Worm (Caenorhabditis elegans) whole organism, L4 larva: ENCODE measurements around the gene Y46G5A.39.

ENCODE experiments used
- D1046.2 ChIP-seq: fragments of 200-800 bp; sonication (Bioruptor generic); IDR thresholded peaks from 2 replicates; pipeline ENCODE4 v1.3.6; 2022; ENCODE audit warnings: missing genetic modification characterization, missing compliant biosample characterization
- F26F4.8 ChIP-seq: fragments of 200-800 bp; sonication (Bioruptor generic); conservative IDR thresholded peaks from 2 replicates; pipeline ENCODE4 v1.3.6; 2022; ENCODE audit warnings: missing genetic modification characterization, missing compliant biosample characterization
- F49E8.2 ChIP-seq: sonication (generic microtip); optimal IDR thresholded peaks from 2 replicates; lab custom pipeline; 2016; ENCODE audit warnings: missing compliant biosample characterization, mild to moderate bottlenecking, missing genetic modification characterization, borderline replicate concordance
- T26A8.4 ChIP-seq: fragments of 200-800 bp; sonication (Bioruptor generic); IDR thresholded peaks from 2 replicates; pipeline ENCODE4 v1.3.6; 2022; ENCODE audit warnings: missing genetic modification characterization, missing compliant biosample characterization
- Y48G9A.11 ChIP-seq: fragments of 200-800 bp; sonication (Bioruptor generic); IDR thresholded peaks from 2 replicates; pipeline ENCODE4 v1.3.6; 2022; ENCODE audit warnings: missing genetic modification reagents, missing genetic modification characterization, missing compliant biosample characterization
- Y5F2A.4 ChIP-seq: fragments of 200-800 bp; sonication (Bioruptor generic); optimal IDR thresholded peaks from 2 replicates; lab custom pipeline; 2018; ENCODE audit warnings: mild to moderate bottlenecking, missing genetic modification characterization, missing compliant biosample characterization
- Y75B8A.6 ChIP-seq: fragments of 200-800 bp; sonication (Bioruptor generic); IDR thresholded peaks from 2 replicates; pipeline ENCODE4 v1.3.6; 2022; ENCODE audit warnings: missing genetic modification reagents, missing genetic modification characterization, missing compliant biosample characterization
- ZK337.2 ChIP-seq: fragments of 200-800 bp; sonication (Bioruptor generic); IDR thresholded peaks from 2 replicates; pipeline ENCODE4 v1.3.6; 2022; ENCODE audit warnings: missing genetic modification reagents, missing genetic modification characterization, missing compliant biosample characterization
- aha-1 ChIP-seq: fragments of 150-350 bp; peaks from one replicate; lab custom pipeline; 2014; ENCODE audit warnings: missing biosample characterization, missing genetic modification characterization
- ceh-62 ChIP-seq: sonication (generic microtip); optimal IDR thresholded peaks from 2 replicates; lab custom pipeline; 2017; ENCODE audit warnings: missing biosample characterization, missing genetic modification characterization
- daf-16 ChIP-seq, 3 experiments: sonication (generic microtip); optimal IDR thresholded peaks; 2 replicates each; lab custom pipeline; 2016 to 2017; ENCODE audit warnings: missing genetic modification characterization in 3 of 3, missing genetic modification reagents in 3 of 3, mild to moderate bottlenecking in 2 of 3, missing compliant biosample characterization in 2 of 3, missing biosample characterization in 1 of 3, moderate library complexity in 1 of 3
- daf-19 ChIP-seq: fragments of 200-800 bp; sonication (Bioruptor generic); conservative IDR thresholded peaks from 2 replicates; pipeline ENCODE4 v1.3.6; 2022; ENCODE audit warnings: missing genetic modification characterization, missing compliant biosample characterization
- dmd-9 ChIP-seq: fragments of 200-800 bp; sonication (Bioruptor generic); IDR thresholded peaks from 2 replicates; pipeline ENCODE4 v1.3.6; 2022; ENCODE audit warnings: missing genetic modification reagents, missing genetic modification characterization, missing compliant biosample characterization
- duxl-1 ChIP-seq: sonication (generic microtip); optimal IDR thresholded peaks from 2 replicates; lab custom pipeline; 2016; ENCODE audit warnings: mild to moderate bottlenecking, missing genetic modification characterization, moderate library complexity, missing compliant biosample characterization; ENCODE audit not compliant: poor library complexity
- dve-1 ChIP-seq: sonication (generic microtip); optimal IDR thresholded peaks from 2 replicates; lab custom pipeline; 2017; ENCODE audit warnings: antibody characterized with exemption, mild to moderate bottlenecking, missing genetic modification characterization, missing compliant biosample characterization; ENCODE audit not compliant: insufficient read depth
- egl-27 ChIP-seq: sonication (generic microtip); optimal IDR thresholded peaks from 3 replicates; lab custom pipeline; 2017; ENCODE audit warnings: missing biosample characterization, missing genetic modification reagents, missing genetic modification characterization
- egl-43 ChIP-seq: fragments of 200-800 bp; sonication (Bioruptor generic); IDR thresholded peaks from 2 replicates; pipeline ENCODE4 v1.3.6; 2022; ENCODE audit warnings: missing genetic modification reagents, missing genetic modification characterization, missing compliant biosample characterization
- fkh-10 ChIP-seq: fragments of 150-350 bp; optimal IDR thresholded peaks from 2 replicates; lab custom pipeline; 2014; ENCODE audit warnings: missing biosample characterization, missing genetic modification reagents, missing genetic modification characterization
- hlh-11 ChIP-seq: fragments of 200-800 bp; sonication (Bioruptor generic); optimal IDR thresholded peaks from 2 replicates; lab custom pipeline; 2018; ENCODE audit warnings: mild to moderate bottlenecking, missing genetic modification characterization, missing compliant biosample characterization
- lim-7 ChIP-seq: fragments of 200-800 bp; sonication (Bioruptor generic); IDR thresholded peaks from 2 replicates; pipeline ENCODE4 v1.3.6; 2022; ENCODE audit warnings: missing genetic modification characterization, missing compliant biosample characterization
- lin-13 ChIP-seq: fragments of 150-350 bp; optimal IDR thresholded peaks from 2 replicates; lab custom pipeline; 2014; ENCODE audit warnings: missing biosample characterization, missing genetic modification reagents, missing genetic modification characterization
- lin-29 ChIP-seq: fragments of 200-800 bp; sonication (Bioruptor generic); IDR thresholded peaks from 2 replicates; pipeline ENCODE4 v1.3.6; 2022; ENCODE audit warnings: missing genetic modification reagents, missing genetic modification characterization, missing compliant biosample characterization
- lin-38 ChIP-seq: fragments of 200-800 bp; sonication (Bioruptor generic); IDR thresholded peaks from 2 replicates; pipeline ENCODE4 v1.3.6; 2022; ENCODE audit warnings: missing genetic modification reagents, missing genetic modification characterization, missing compliant biosample characterization
- madf-5 ChIP-seq, 2 experiments: fragments of 200-800 bp; sonication (Bioruptor generic); IDR thresholded peaks; 2 replicates each; pipeline ENCODE4 v1.3.6; 2022; ENCODE audit warnings: missing compliant biosample characterization in 2 of 2, missing genetic modification characterization in 2 of 2
- mdt-29 ChIP-seq: fragments of 200-800 bp; sonication (Bioruptor generic); IDR thresholded peaks from 2 replicates; pipeline ENCODE4 v1.3.6; 2022; ENCODE audit warnings: missing genetic modification reagents, missing genetic modification characterization, missing compliant biosample characterization
- mep-1 ChIP-seq: fragments of 150-350 bp; sonication (generic microtip); optimal IDR thresholded peaks from 3 replicates; lab custom pipeline; 2014; ENCODE audit warnings: missing biosample characterization, missing genetic modification characterization
- mes-2 ChIP-seq: sonication (generic microtip); optimal IDR thresholded peaks from 2 replicates; lab custom pipeline; 2016; ENCODE audit warnings: missing genotype, mild to moderate bottlenecking, missing genetic modification characterization, missing compliant biosample characterization; ENCODE audit not compliant: poor library complexity, severe bottlenecking
- mxl-3 ChIP-seq: fragments of 200-800 bp; sonication (Bioruptor generic); optimal IDR thresholded peaks from 2 replicates; lab custom pipeline; 2018; ENCODE audit warnings: mild to moderate bottlenecking, missing genetic modification characterization, missing compliant biosample characterization
- nhr-237 ChIP-seq: sonication (generic microtip); optimal IDR thresholded peaks from 2 replicates; lab custom pipeline; 2017; ENCODE audit warnings: missing biosample characterization, missing genetic modification characterization
- nhr-25 ChIP-seq: sonication (generic microtip); optimal IDR thresholded peaks from 2 replicates; lab custom pipeline; 2017; ENCODE audit warnings: missing genetic modification characterization, mild to moderate bottlenecking, missing compliant biosample characterization, antibody characterized with exemption, moderate library complexity, borderline replicate concordance; ENCODE audit not compliant: insufficient read depth
- nhr-76 ChIP-seq: fragments of 150-350 bp; optimal IDR thresholded peaks from 2 replicates; lab custom pipeline; 2014; ENCODE audit warnings: missing biosample characterization, missing genetic modification characterization
- pha-4 ChIP-seq, 2 experiments: fragments of 150-350 bp in 1 of 2; fragments of 200-800 bp in 1 of 2; sonication (Bioruptor generic) in 1 of 2; IDR thresholded peaks in 1 of 2; optimal IDR thresholded peaks in 1 of 2; 2 replicates each; pipeline versions ENCODE4 v1.3.6 to Lab custom; 2014 to 2022; ENCODE audit warnings: missing genetic modification characterization in 2 of 2, missing genetic modification reagents in 2 of 2, missing biosample characterization in 1 of 2, missing compliant biosample characterization in 1 of 2
- php-3 ChIP-seq: fragments of 200-800 bp; sonication (Bioruptor generic); IDR thresholded peaks from 2 replicates; pipeline ENCODE4 v1.3.6; 2022; ENCODE audit warnings: missing genetic modification reagents, missing genetic modification characterization, missing compliant biosample characterization
- saeg-2 ChIP-seq: fragments of 200-800 bp; sonication (Bioruptor generic); IDR thresholded peaks from 2 replicates; pipeline ENCODE4 v1.3.6; 2022; ENCODE audit warnings: missing genetic modification reagents, missing genetic modification characterization, missing compliant biosample characterization
- sdz-12 ChIP-seq: fragments of 200-800 bp; sonication (Bioruptor generic); optimal IDR thresholded peaks from 2 replicates; lab custom pipeline; 2018; ENCODE audit warnings: mild to moderate bottlenecking, missing genetic modification characterization, missing compliant biosample characterization
- set-16 ChIP-seq: fragments of 200-800 bp; sonication (Bioruptor generic); IDR thresholded peaks from 2 replicates; pipeline ENCODE4 v1.3.6; 2022; ENCODE audit warnings: missing genetic modification reagents, missing genetic modification characterization, missing compliant biosample characterization
- snpc-1.2 ChIP-seq: fragments of 200-800 bp; sonication (Bioruptor generic); IDR thresholded peaks from 2 replicates; pipeline ENCODE4 v1.3.6; 2022; ENCODE audit warnings: missing genetic modification reagents, missing genetic modification characterization, missing compliant biosample characterization
- snpc-4 ChIP-seq: fragments of 150-350 bp; optimal IDR thresholded peaks from 2 replicates; lab custom pipeline; 2014; ENCODE audit warnings: missing biosample characterization, missing genetic modification characterization
- zag-1 ChIP-seq: fragments of 150-350 bp; optimal IDR thresholded peaks from 2 replicates; lab custom pipeline; 2014; ENCODE audit warnings: missing biosample characterization, missing genetic modification characterization
- zfp-3 ChIP-seq: fragments of 200-800 bp; sonication (Bioruptor generic); conservative IDR thresholded peaks from 2 replicates; pipeline ENCODE4 v1.3.6; 2022; ENCODE audit warnings: missing genetic modification reagents, missing genetic modification characterization, missing compliant biosample characterization
- zip-11 ChIP-seq: fragments of 200-800 bp; sonication (Bioruptor generic); IDR thresholded peaks from 2 replicates; pipeline ENCODE4 v1.3.6; 2022; ENCODE audit warnings: missing genetic modification characterization, missing compliant biosample characterization
- ztf-11 ChIP-seq: fragments of 150-350 bp; optimal IDR thresholded peaks from 2 replicates; lab custom pipeline; 2014; ENCODE audit warnings: missing biosample characterization, missing genetic modification characterization

The Y46G5A.39 gene

ce11 chrII:12797211-12797794 is 43.7 kb upstream of the Y46G5A.39 start (continued):
- TF ChIP-seq Y75B8A.6 (GFP tag; lab: Robert Waterston, UW) (no peak), set-16 (GFP tag; lab: Robert Waterston, UW) (peak; percentile 50), ZK337.2 (GFP tag; lab: Robert Waterston, UW) (no peak), lin-13 (no peak)

DNA sequence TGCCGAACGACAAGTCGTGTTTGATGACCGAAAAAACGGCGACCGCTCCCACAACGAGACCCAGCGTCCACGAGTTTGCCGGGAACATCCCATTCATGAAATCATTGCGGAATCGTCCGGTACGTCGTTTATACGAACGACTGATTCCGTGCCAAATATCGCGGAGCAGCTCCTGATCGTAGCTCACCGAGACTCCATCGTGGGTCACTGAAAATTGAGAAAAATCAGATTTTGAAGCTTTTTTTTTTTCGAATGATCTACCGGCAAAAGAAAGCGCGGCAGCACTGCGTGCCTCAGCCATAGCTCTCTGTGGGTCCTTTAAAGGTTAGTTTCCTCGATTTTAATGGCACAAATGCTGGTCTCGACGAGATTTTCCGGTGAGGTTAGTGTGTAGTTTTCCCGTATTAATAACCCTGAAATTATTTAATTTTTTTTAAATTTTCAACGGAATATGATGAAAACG is 42.4 kb upstream of the Y46G5A.39 start, which contains the start of gene cpt-1:
TSS of gene cpt-1 (minus strand) at position 413 of the 463 bp plus-strand sequence.
- TF ChIP-seq lin-13 (no peak), F26F4.8 (GFP tag; lab: Robert Waterston, UW) (no peak), set-16 (GFP tag; lab: Robert Waterston, UW) (peak; percentile 22; the same call in 1 of the 2 replicates), daf-19 (no peak), ztf-11 (tag; lab: Kevin White, UChicago) (no peak), zag-1 (no peak), snpc-1.2 (GFP tag; lab: Robert Waterston, UW) (no peak), egl-43 (GFP tag; lab: Robert Waterston, UW) (peak; percentile 58; the same call in 1 of the 2 replicates), daf-16 (GFP tag; optimal IDR thresholded peaks at IDR 0.05; lab: Kevin White, UChicago) (no peak), daf-16 (tag; optimal IDR thresholded peaks at IDR 0.05; lab: Kevin White, UChicago) (no peak), mxl-3 (GFP tag; lab: Kevin White, UChicago) (peak; percentile 3), zip-11 (GFP tag; lab: Robert Waterston, UW) (no peak), nhr-237 (tag; lab: Kevin White, UChicago) (no peak), duxl-1 (tag; lab: Kevin White, UChicago) (no peak), aha-1 (tag; lab: Kevin White, UChicago) (peak; percentile 93), snpc-4 (tag; lab: Kevin White, UChicago) (no peak), T26A8.4 (GFP tag; lab: Robert Waterston, UW) (peak; percentile 73), hlh-11 (tag; lab: Kevin White, UChicago) (peak; percentile 1), pha-4 (GFP tag; IDR thresholded peaks at IDR 0.05; lab: Robert Waterston, UW) (no peak), pha-4 (tag; optimal IDR thresholded peaks at IDR 0.05; lab: Kevin White, UChicago) (no peak), Y75B8A.6 (GFP tag; lab: Robert Waterston, UW) (no peak), F49E8.2 (no peak)
- TF ChIP-seq, all 104 proteins: peak for 6

DNA sequence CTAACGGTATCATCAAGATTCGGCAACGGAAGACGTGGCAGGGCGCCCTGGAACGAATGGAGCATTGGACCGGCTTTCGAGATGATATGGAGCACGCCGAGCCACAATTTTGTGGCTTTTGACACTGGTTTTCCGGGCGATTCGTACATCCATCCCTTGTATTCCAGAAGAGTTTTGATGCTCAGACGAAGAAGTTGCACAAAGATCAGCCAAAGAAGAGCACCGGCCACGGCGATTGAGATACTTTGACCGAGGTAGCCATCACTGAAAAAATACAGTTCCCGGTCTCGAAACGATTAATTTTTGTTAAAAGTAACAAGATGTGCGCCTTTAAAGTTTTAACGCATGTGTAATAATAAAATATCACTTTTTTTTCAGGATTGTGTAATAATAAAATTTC is 41.6 kb upstream of the Y46G5A.39 start:
- TF ChIP-seq mes-2 (no peak), nhr-76 (tag; lab: Kevin White, UChicago) (no peak), zfp-3 (peak; percentile 32; the same call in 1 of the 2 replicates), sdz-12 (GFP tag; lab: Kevin White, UChicago) (peak; percentile 77), egl-27 (tag; lab: Kevin White, UChicago) (no peak), F26F4.8 (GFP tag; lab: Robert Waterston, UW) (0 out of 2 replicates have a peak, but pooled peaks have one; percentile 23), pha-4 (GFP tag; IDR thresholded peaks at IDR 0.05; lab: Robert Waterston, UW) (no peak; the same call in 1 of the 2 replicates), pha-4 (tag; optimal IDR thresholded peaks at IDR 0.05; lab: Kevin White, UChicago) (no peak), snpc-1.2 (GFP tag; lab: Robert Waterston, UW) (peak; percentile 55; the same call in 1 of the 2 replicates), saeg-2 (GFP tag; lab: Robert Waterston, UW) (0 out of 2 replicates have a peak, but pooled peaks have one; percentile 31), T26A8.4 (GFP tag; lab: Robert Waterston, UW) (peak; percentile 71; the same call in 1 of the 2 replicates), lin-29 (0 out of 2 replicates have a peak, but pooled peaks have one; percentile 35), D1046.2 (GFP tag; lab: Robert Waterston, UW) (peak; percentile 49; the same call in 1 of the 2 replicates), aha-1 (tag; lab: Kevin White, UChicago) (peak; percentile 87), lin-38 (peak; percentile 41), Y48G9A.11 (GFP tag; lab: Robert Waterston, UW) (peak; percentile 55), set-16 (GFP tag; lab: Robert Waterston, UW) (0 out of 2 replicates have a peak, but pooled peaks have one; percentile 11), mdt-29 (GFP tag; lab: Robert Waterston, UW) (no peak), mep-1 (tag; lab: Kevin White, UChicago) (peak; percentile 29), dve-1 (no peak), lim-7 (GFP tag; lab: Robert Waterston, UW) (peak; percentile 66), php-3 (GFP tag; lab: Robert Waterston, UW) (peak; percentile 56; the same call in 1 of the 2 replicates), Y5F2A.4 (GFP tag; lab: Kevin White, UChicago) (peak; percentile 18), nhr-25 (tag; lab: Kevin White, UChicago) (no peak), madf-5 (GFP tag; IDR thresholded peaks at IDR 0.05; lab: Robert Waterston, UW) (0 out of 4 replicates have a peak, but pooled peaks have one; percentile 20 to 60), Y75B8A.6 (GFP tag; lab: Robert Waterston, UW) (peak; percentile 58; the same call in 1 of the 2 replicates), dmd-9 (0 out of 2 replicates have a peak, but pooled peaks have one; percentile 23), fkh-10 (GFP tag; lab: Kevin White, UChicago) (no peak), ceh-62 (no peak)
